Fruit fly (Drosophila melanogaster) whole organism, embryonic: ENCODE results near the gene CG8993.

ENCODE experiments used
- Bdp1 ChIP-seq: fragments of 200-800 bp; sonication (Bioruptor generic); optimal IDR thresholded peaks from 3 replicates; lab custom pipeline; 2016; ENCODE audit warnings: missing biosample characterization, missing genetic modification characterization
- CG10654 ChIP-seq: fragments of 200-800 bp; sonication (Bioruptor generic); optimal IDR thresholded peaks from 2 replicates; lab custom pipeline; 2016; ENCODE audit warnings: missing biosample characterization, missing genetic modification characterization
- CG11723 ChIP-seq: fragments of 200-800 bp; sonication (Bioruptor generic); optimal IDR thresholded peaks from 2 replicates; lab custom pipeline; 2017; ENCODE audit warnings: missing biosample characterization, mild to moderate bottlenecking, missing genetic modification characterization
- CG13123 ChIP-seq: fragments of 200-800 bp; sonication (Bioruptor generic); optimal IDR thresholded peaks from 2 replicates; lab custom pipeline; 2016; ENCODE audit warnings: missing biosample characterization, missing genetic modification characterization
- CG1529 ChIP-seq: fragments of 200-800 bp; sonication (Bioruptor generic); optimal IDR thresholded peaks from 3 replicates; lab custom pipeline; 2018; ENCODE audit warnings: missing biosample characterization, missing genetic modification characterization
- CG15479 ChIP-seq: fragments of 200-800 bp; sonication (Bioruptor generic); optimal IDR thresholded peaks from 3 replicates; lab custom pipeline; 2019; ENCODE audit warnings: missing biosample characterization, mild to moderate bottlenecking, missing genetic modification characterization, moderate library complexity
- CG16815 ChIP-seq: fragments of 200-800 bp; sonication (Bioruptor generic); optimal IDR thresholded peaks from 3 replicates; lab custom pipeline; 2017; ENCODE audit warnings: missing biosample characterization, mild to moderate bottlenecking, missing genetic modification characterization
- CG17612 ChIP-seq: fragments of 200-800 bp; sonication (Bioruptor generic); IDR thresholded peaks from 2 replicates; pipeline ENCODE4 v1.3.6; 2022; ENCODE audit warnings: missing biosample characterization, missing genetic modification characterization
- CG18619 ChIP-seq: fragments of 200-800 bp; sonication (Bioruptor generic); optimal IDR thresholded peaks from 3 replicates; lab custom pipeline; 2017; ENCODE audit warnings: missing biosample characterization, mild to moderate bottlenecking, missing genetic modification characterization
- CG18764 ChIP-seq: fragments of 200-800 bp; sonication (Bioruptor generic); optimal IDR thresholded peaks from 3 replicates; lab custom pipeline; 2016; ENCODE audit warnings: missing biosample characterization, missing genetic modification characterization
- CG3281 ChIP-seq: fragments of 200-800 bp; sonication (Bioruptor generic); optimal IDR thresholded peaks from 3 replicates; lab custom pipeline; 2017; ENCODE audit warnings: missing biosample characterization, mild to moderate bottlenecking, missing genetic modification characterization
- CG34376 ChIP-seq: fragments of 200-800 bp; sonication (Bioruptor generic); optimal IDR thresholded peaks from 2 replicates; lab custom pipeline; 2018; ENCODE audit warnings: missing biosample characterization, mild to moderate bottlenecking, missing genetic modification characterization
- CG3995 ChIP-seq: fragments of 200-800 bp; sonication (Bioruptor generic); optimal IDR thresholded peaks from 3 replicates; lab custom pipeline; 2016; ENCODE audit warnings: missing biosample characterization, missing genetic modification characterization
- CG4360 ChIP-seq: fragments of 200-800 bp; sonication (Bioruptor generic); IDR thresholded peaks from 2 replicates; pipeline ENCODE4 v1.3.6; 2022; ENCODE audit warnings: missing biosample characterization, missing genetic modification characterization
- CG43689 ChIP-seq: fragments of 200-800 bp; sonication (Bioruptor generic); IDR thresholded peaks from 2 replicates; pipeline ENCODE4 v1.3.6; 2022; ENCODE audit warnings: missing biosample characterization, missing genetic modification characterization
- CG8924 ChIP-seq: fragments of 200-800 bp; optimal IDR thresholded peaks from 3 replicates; lab custom pipeline; 2019; ENCODE audit warnings: missing biosample characterization, mild to moderate bottlenecking, missing genetic modification characterization, moderate library complexity
- CG9215 ChIP-seq: fragments of 200-800 bp; sonication (Bioruptor generic); IDR thresholded peaks from 2 replicates; pipeline ENCODE4 v1.3.6; 2022; ENCODE audit warnings: missing biosample characterization, missing genetic modification characterization
- Chrac-16 ChIP-seq: fragments of 200-800 bp; sonication (Bioruptor generic); optimal IDR thresholded peaks from 3 replicates; lab custom pipeline; 2016; ENCODE audit warnings: missing biosample characterization, missing genetic modification characterization
- D ChIP-seq, 2 experiments: fragments of 200-800 bp in 1 of 2; fragments of >200 bp in 1 of 2; sonication (Bioruptor generic) in 1 of 2; optimal IDR thresholded peaks; 2 replicates in 1 of 2; 3 replicates in 1 of 2; lab custom pipeline; 2017; ENCODE audit warnings: mild to moderate bottlenecking in 1 of 2, missing biosample characterization in 1 of 2, missing genetic modification characterization in 1 of 2, missing genetic modification reagents in 1 of 2
- Deaf1 ChIP-seq: fragments of 200-800 bp; optimal IDR thresholded peaks from 3 replicates; lab custom pipeline; 2019; ENCODE audit warnings: missing biosample characterization, mild to moderate bottlenecking, missing genetic modification characterization, moderate library complexity
- Dek ChIP-seq: fragments of 200-800 bp; sonication (Bioruptor generic); optimal IDR thresholded peaks from 3 replicates; lab custom pipeline; 2019; ENCODE audit warnings: missing biosample characterization, mild to moderate bottlenecking, missing genetic modification characterization, moderate library complexity
- E2f1 ChIP-seq: fragments of 200-800 bp; sonication (Bioruptor generic); IDR thresholded peaks from 2 replicates; pipeline ENCODE4 v1.3.6; 2022; ENCODE audit warnings: missing biosample characterization, missing genetic modification characterization
- Fer3 ChIP-seq: fragments of 200-800 bp; sonication (Bioruptor generic); optimal IDR thresholded peaks from 2 replicates; lab custom pipeline; 2018; ENCODE audit warnings: missing biosample characterization, mild to moderate bottlenecking, missing genetic modification characterization, moderate library complexity
- Gsc ChIP-seq: fragments of 200-800 bp; sonication (Bioruptor generic); IDR thresholded peaks from 2 replicates; pipeline ENCODE4 v1.3.6; 2022; ENCODE audit warnings: missing biosample characterization, missing genetic modification characterization
- Hr39 ChIP-seq: fragments of >200 bp; optimal IDR thresholded peaks from 2 replicates; lab custom pipeline; 2017
- Hr51 ChIP-seq, 2 experiments: fragments of 200-800 bp; sonication (Bioruptor generic); optimal IDR thresholded peaks; 2 replicates in 1 of 2; 3 replicates in 1 of 2; lab custom pipeline; 2016 to 2018; ENCODE audit warnings: missing biosample characterization in 2 of 2, missing genetic modification characterization in 2 of 2, mild to moderate bottlenecking in 1 of 2, moderate library complexity in 1 of 2
- Max ChIP-seq: fragments of 200-800 bp; sonication (Bioruptor generic); optimal IDR thresholded peaks from 2 replicates; lab custom pipeline; 2016; ENCODE audit warnings: missing biosample characterization, mild to moderate bottlenecking, missing genetic modification characterization
- Ptx1 ChIP-seq: fragments of 200-800 bp; sonication (Bioruptor generic); IDR thresholded peaks from 2 replicates; pipeline ENCODE4 v1.3.6; 2022; ENCODE audit warnings: missing biosample characterization, missing genetic modification characterization
- Trl ChIP-seq, 3 experiments: fragments of >200 bp in 2 of 3; fragments of 200-800 bp in 1 of 3; sonication (Bioruptor generic) in 1 of 3; optimal IDR thresholded peaks; 2 replicates in 1 of 3; 3 replicates in 2 of 3; lab custom pipeline; 2016 to 2017; ENCODE audit warnings: missing biosample characterization in 1 of 3, missing genetic modification characterization in 1 of 3
- amos ChIP-seq: fragments of 200-800 bp; sonication (Bioruptor generic); IDR thresholded peaks from 2 replicates; pipeline ENCODE4 v1.3.6; 2022; ENCODE audit warnings: missing biosample characterization, missing genetic modification characterization; ENCODE audit not compliant: partially characterized antibody
- ci ChIP-seq: fragments of 200-800 bp; sonication (Bioruptor generic); IDR thresholded peaks from 3 replicates; pipeline ENCODE4 v1.3.6; 2022; ENCODE audit warnings: missing biosample characterization, missing genetic modification characterization
- emc ChIP-seq: fragments of 200-800 bp; sonication (Bioruptor generic); optimal IDR thresholded peaks from 2 replicates; lab custom pipeline; 2016; ENCODE audit warnings: missing biosample characterization, missing genetic modification characterization
- fd102C ChIP-seq: fragments of 200-800 bp; sonication (Bioruptor generic); optimal IDR thresholded peaks from 2 replicates; lab custom pipeline; 2018; ENCODE audit warnings: missing biosample characterization, mild to moderate bottlenecking, missing genetic modification characterization, moderate library complexity
- gsb-n ChIP-seq: fragments of 200-800 bp; sonication (Bioruptor generic); optimal IDR thresholded peaks from 3 replicates; lab custom pipeline; 2018; ENCODE audit warnings: missing biosample characterization, mild to moderate bottlenecking, missing genetic modification characterization
- gt ChIP-seq: fragments of 200-800 bp; sonication (Bioruptor generic); IDR thresholded peaks from 2 replicates; pipeline ENCODE4 v1.3.6; 2022; ENCODE audit warnings: missing biosample characterization, missing genetic modification characterization
- hbn ChIP-seq: fragments of 200-800 bp; sonication (Bioruptor generic); IDR thresholded peaks from 2 replicates; pipeline ENCODE4 v1.3.6; 2022; ENCODE audit warnings: missing biosample characterization, missing genetic modification characterization; ENCODE audit not compliant: partially characterized antibody
- ind ChIP-seq: fragments of 200-800 bp; sonication (Bioruptor generic); optimal IDR thresholded peaks from 3 replicates; lab custom pipeline; 2016; ENCODE audit warnings: missing biosample characterization, missing genetic modification characterization
- kah ChIP-seq: fragments of 200-800 bp; sonication (Bioruptor generic); optimal IDR thresholded peaks from 2 replicates; lab custom pipeline; 2018; ENCODE audit warnings: missing biosample characterization, mild to moderate bottlenecking, missing genetic modification characterization
- maf-S ChIP-seq: fragments of 200-800 bp; sonication (Bioruptor generic); optimal IDR thresholded peaks from 2 replicates; lab custom pipeline; 2016; ENCODE audit warnings: missing biosample characterization, missing genetic modification characterization
- pros ChIP-seq: fragments of 200-800 bp; sonication (Bioruptor generic); optimal IDR thresholded peaks from 3 replicates; lab custom pipeline; 2019; ENCODE audit warnings: missing biosample characterization, mild to moderate bottlenecking, missing genetic modification characterization, moderate library complexity
- ro ChIP-seq: fragments of 200-800 bp; sonication (Bioruptor generic); IDR thresholded peaks from 2 replicates; pipeline ENCODE4 v1.3.6; 2022; ENCODE audit warnings: missing biosample characterization, missing genetic modification characterization
- row ChIP-seq: fragments of 200-800 bp; sonication (Bioruptor generic); IDR thresholded peaks from 3 replicates; pipeline ENCODE4 v1.3.6; 2022; ENCODE audit warnings: missing biosample characterization, missing genetic modification characterization
- schlank ChIP-seq: fragments of 200-800 bp; sonication (Bioruptor generic); optimal IDR thresholded peaks from 2 replicates; lab custom pipeline; 2018; ENCODE audit warnings: missing biosample characterization, mild to moderate bottlenecking, missing genetic modification characterization
- sens ChIP-seq: fragments of 200-800 bp; sonication (Bioruptor generic); peaks from one replicate; lab custom pipeline; 2016; ENCODE audit warnings: missing biosample characterization, missing genetic modification characterization
- sisA ChIP-seq: fragments of 200-800 bp; sonication (Bioruptor generic); IDR thresholded peaks from 2 replicates; pipeline ENCODE4 v1.3.6; 2022; ENCODE audit warnings: missing biosample characterization, missing genetic modification characterization
- slbo ChIP-seq: fragments of 200-800 bp; sonication (Bioruptor generic); IDR thresholded peaks from 2 replicates; pipeline ENCODE4 v1.3.6; 2022; ENCODE audit warnings: missing biosample characterization, missing genetic modification characterization
- sna ChIP-seq: fragments of 200-800 bp; sonication (Bioruptor generic); IDR thresholded peaks from 2 replicates; pipeline ENCODE4 v1.3.6; 2022; ENCODE audit warnings: missing biosample characterization, missing genetic modification characterization; ENCODE audit not compliant: partially characterized antibody
- vfl ChIP-seq: fragments of 200-800 bp; sonication (Bioruptor generic); optimal IDR thresholded peaks from 2 replicates; lab custom pipeline; 2016; ENCODE audit warnings: missing biosample characterization, missing genetic modification characterization
- vnd ChIP-seq: fragments of 200-800 bp; sonication (Bioruptor generic); IDR thresholded peaks from 3 replicates; pipeline ENCODE4 v1.3.6; 2022; ENCODE audit warnings: missing biosample characterization, missing genetic modification characterization; ENCODE audit not compliant: partially characterized antibody
- wor ChIP-seq: fragments of 200-800 bp; sonication (Bioruptor generic); IDR thresholded peaks from 2 replicates; pipeline ENCODE4 v1.3.6; 2022; ENCODE audit warnings: missing biosample characterization, missing genetic modification characterization

Gene CG8993

dm6 chr3L:2371882-2372281 is at the start of gene CG8993, which contains the start of gene CG1317 (continued):
- TF ChIP-seq CG15479: no peak
- no peak for TF ChIP-seq gt (GFP tag; lab: Robert Waterston, UW)
- TF ChIP-seq amos (GFP tag; lab: Robert Waterston, UW): peak; percentile 64
- TF ChIP-seq gsb-n (tag; lab: Kevin White, UChicago): peak; percentile 95
- TF ChIP-seq sna (GFP tag; lab: Robert Waterston, UW): peak; percentile 61; the same call in 1 of the 2 replicates
- TF ChIP-seq CG3995: peak; percentile 95
- TF ChIP-seq CG8924 (tag; lab: Kevin White, UChicago): peak; percentile 54
- peak; percentile 73 for TF ChIP-seq hbn
- peak; percentile 54; the same call in 1 of the 2 replicates for TF ChIP-seq sisA (GFP tag; lab: Robert Waterston, UW)
- TF ChIP-seq row (GFP tag; lab: Robert Waterston, UW): peak; percentile 94
- peak; percentile 41 for TF ChIP-seq Dek (tag; lab: Kevin White, UChicago)
- TF ChIP-seq fd102C: no peak
- TF ChIP-seq CG4360 (GFP tag; lab: Robert Waterston, UW): peak; percentile 86
- TF ChIP-seq emc (GFP tag; lab: Kevin White, UChicago): no peak
- peak; percentile 40 for TF ChIP-seq sens (GFP tag; lab: Kevin White, UChicago)
- no peak for TF ChIP-seq maf-S (GFP tag; lab: Kevin White, UChicago)
- TF ChIP-seq CG34376 (GFP tag; lab: Kevin White, UChicago): peak; percentile 8
- TF ChIP-seq Hr51 (GFP tag; optimal IDR thresholded peaks at IDR 0.05; lab: Kevin White, UChicago): peak; percentile 1 to 32
- TF ChIP-seq wor (GFP tag; lab: Robert Waterston, UW): 0 out of 2 replicates have a peak, but pooled peaks have one; percentile 12
- no peak for TF ChIP-seq Deaf1 (tag; lab: Kevin White, UChicago)
- TF ChIP-seq CG16815: no peak
- TF ChIP-seq D (optimal IDR thresholded peaks at IDR 0.05; lab: Kevin White, UChicago): no peak
- peak; percentile 5 for TF ChIP-seq D (GFP tag; optimal IDR thresholded peaks at IDR 0.05; lab: Kevin White, UChicago)
- TF ChIP-seq pros (GFP tag; lab: Kevin White, UChicago): no peak
- TF ChIP-seq vnd (GFP tag; lab: Robert Waterston, UW): 0 out of 3 replicates have a peak, but pooled peaks have one; percentile 55
- TF ChIP-seq CG18764 (GFP tag; lab: Kevin White, UChicago): peak; percentile 36
- TF ChIP-seq CG43689 (GFP tag; lab: Robert Waterston, UW): no peak
- no peak for TF ChIP-seq CG13123 (GFP tag; lab: Kevin White, UChicago)
- peak; percentile 81 for TF ChIP-seq slbo
- no peak for TF ChIP-seq Bdp1 (GFP tag; lab: Kevin White, UChicago)
- TF ChIP-seq ci (GFP tag; lab: Robert Waterston, UW): no peak
- peak; percentile 19 for TF ChIP-seq CG3281
- no peak for TF ChIP-seq CG18619 (GFP tag; lab: Kevin White, UChicago)
- peak; percentile 41 for TF ChIP-seq CG10654 (GFP tag; lab: Kevin White, UChicago)
- TF ChIP-seq Trl (optimal IDR thresholded peaks at IDR 0.05; lab: Kevin White, UChicago): peak in 1 of 2 experiments; percentile 16
- no peak for TF ChIP-seq Trl (GFP tag; optimal IDR thresholded peaks at IDR 0.05; lab: Kevin White, UChicago)
- TF ChIP-seq CG1529 (GFP tag; lab: Kevin White, UChicago): no peak
- TF ChIP-seq Chrac-16 (GFP tag; lab: Kevin White, UChicago): peak; percentile 43
- peak; percentile 51; the same call in 1 of the 2 replicates for TF ChIP-seq CG9215 (GFP tag; lab: Robert Waterston, UW)
- no peak for TF ChIP-seq vfl (GFP tag; lab: Kevin White, UChicago)
- no peak for TF ChIP-seq CG17612 (GFP tag; lab: Robert Waterston, UW)
- no peak for TF ChIP-seq schlank (tag; lab: Kevin White, UChicago)
- TF ChIP-seq E2f1: 0 out of 2 replicates have a peak, but pooled peaks have one; percentile 18
- TF ChIP-seq Fer3 (tag; lab: Kevin White, UChicago): peak; percentile 26
- TF ChIP-seq Max: peak; percentile 40
- no peak for TF ChIP-seq Gsc (GFP tag; lab: Robert Waterston, UW)
- no peak for TF ChIP-seq CG11723
- peak; percentile 67 for TF ChIP-seq ind (GFP tag; lab: Kevin White, UChicago)
- TF ChIP-seq ro: no peak
- no peak for TF ChIP-seq kah (GFP tag; lab: Kevin White, UChicago)
- TF ChIP-seq Ptx1 (GFP tag; lab: Robert Waterston, UW): peak; percentile 75
- TF ChIP-seq Hr39 (lab: Kevin White, UChicago): no peak
